Worm (Caenorhabditis elegans) whole organism, early embryonic: Measurements from ENCODE around the gene srb-13.

ENCODE experiments used
- ama-1 ChIP-seq: fragments of 150-350 bp; optimal IDR thresholded peaks from 2 replicates; lab custom pipeline; 2014
- ets-7 ChIP-seq: sonication (generic microtip); optimal IDR thresholded peaks from 2 replicates; lab custom pipeline; 2016; ENCODE audit warnings: missing genotype, missing genetic modification characterization, missing compliant biosample characterization
- flt-1 ChIP-seq: fragments of 200-800 bp; sonication (Bioruptor generic); IDR thresholded peaks from 2 replicates; pipeline ENCODE4 v1.3.6; 2022; ENCODE audit warnings: missing genetic modification characterization, missing compliant biosample characterization
- hmg-4 ChIP-seq: fragments of 200-800 bp; sonication (Bioruptor generic); optimal IDR thresholded peaks from 2 replicates; lab custom pipeline; 2018; ENCODE audit warnings: mild to moderate bottlenecking, missing genetic modification characterization, missing compliant biosample characterization
- hnd-1 ChIP-seq: sonication (generic microtip); optimal IDR thresholded peaks from 2 replicates; lab custom pipeline; 2016; ENCODE audit warnings: missing genetic modification characterization, missing compliant biosample characterization
- scrt-1 ChIP-seq: fragments of 200-800 bp; sonication (Bioruptor generic); IDR thresholded peaks from 2 replicates; pipeline ENCODE4 v1.3.6; 2022; ENCODE audit warnings: missing genetic modification characterization, missing compliant biosample characterization
- tbx-37 ChIP-seq: fragments of 200-800 bp; sonication (Bioruptor generic); conservative IDR thresholded peaks from 2 replicates; pipeline ENCODE4 v1.3.6; 2022; ENCODE audit warnings: missing genetic modification reagents, missing genetic modification characterization, missing compliant biosample characterization

DNA sequence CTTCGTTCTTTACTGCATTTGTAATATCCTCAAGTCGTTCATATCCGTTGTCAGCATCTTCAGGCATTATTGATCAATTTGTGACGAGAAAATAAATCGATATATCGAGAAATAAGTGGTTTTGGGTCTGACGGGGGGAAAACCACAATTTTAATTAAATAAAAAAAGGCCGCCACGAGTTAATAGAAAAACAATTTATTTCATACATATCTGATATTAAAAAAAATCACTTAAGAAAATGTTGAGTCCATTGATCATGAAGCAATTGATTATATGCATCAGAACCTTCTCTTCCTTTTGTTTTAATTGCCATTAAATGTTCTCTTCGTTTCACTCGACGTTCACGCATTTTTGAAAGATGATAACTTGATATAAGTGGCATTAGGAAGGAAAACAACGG, 9.1 kb downstream of the srb-13 start, which contains the start of gene F58A6.5:
- no peak for TF ChIP-seq flt-1 (GFP tag; lab: Robert Waterston, UW)
- no peak for TF ChIP-seq hmg-4 (GFP tag; lab: Kevin White, UChicago)
- TF ChIP-seq tbx-37 (GFP tag; lab: Robert Waterston, UW) = no peak
- no peak for TF ChIP-seq hnd-1 (tag; lab: Kevin White, UChicago)
- TF ChIP-seq scrt-1 (GFP tag; lab: Robert Waterston, UW) = no peak
- TF ChIP-seq ama-1 (lab: Kevin White, UChicago) = no peak
- TF ChIP-seq ets-7 = no peak
